Worm (Caenorhabditis elegans) whole organism, late embryonic: ENCODE results near the gene mrck-1.

Source experiments
- C08G9.2 ChIP-seq: sonication (generic microtip); optimal IDR thresholded peaks from 2 replicates; lab custom pipeline; 2016; ENCODE audit warnings: mild to moderate bottlenecking, missing genetic modification characterization, moderate library complexity, missing compliant biosample characterization
- C38D4.7 ChIP-seq: fragments of 200-800 bp; sonication (Bioruptor generic); optimal IDR thresholded peaks from 2 replicates; lab custom pipeline; 2018; ENCODE audit warnings: mild to moderate bottlenecking, missing genetic modification characterization, moderate library complexity, missing compliant biosample characterization
- K02D7.2 ChIP-seq: sonication (generic microtip); optimal IDR thresholded peaks from 2 replicates; lab custom pipeline; 2017; ENCODE audit warnings: mild to moderate bottlenecking, missing genetic modification characterization, missing compliant biosample characterization
- T23F11.4 ChIP-seq: fragments of 200-800 bp; sonication (Bioruptor generic); optimal IDR thresholded peaks from 2 replicates; lab custom pipeline; 2018; ENCODE audit warnings: mild to moderate bottlenecking, missing genetic modification characterization, missing compliant biosample characterization
- Y22D7AL.16 ChIP-seq: sonication (generic microtip); optimal IDR thresholded peaks from 2 replicates; lab custom pipeline; 2016; ENCODE audit warnings: missing genetic modification characterization, missing compliant biosample characterization
- ahr-1 ChIP-seq: sonication (generic microtip); optimal IDR thresholded peaks from 2 replicates; lab custom pipeline; 2016; ENCODE audit warnings: missing genetic modification characterization, missing compliant biosample characterization
- ceh-18 ChIP-seq: sonication (generic microtip); optimal IDR thresholded peaks from 2 replicates; lab custom pipeline; 2016; ENCODE audit warnings: missing genetic modification characterization, missing compliant biosample characterization
- ceh-19 ChIP-seq: fragments of 200-800 bp; sonication (Bioruptor generic); optimal IDR thresholded peaks from 2 replicates; lab custom pipeline; 2018; ENCODE audit warnings: mild to moderate bottlenecking, missing genetic modification characterization, missing compliant biosample characterization
- ceh-31 ChIP-seq: sonication (generic microtip); optimal IDR thresholded peaks from 2 replicates; lab custom pipeline; 2016; ENCODE audit warnings: missing genetic modification characterization, missing compliant biosample characterization
- ceh-34 ChIP-seq: sonication (generic microtip); optimal IDR thresholded peaks from 2 replicates; lab custom pipeline; 2016; ENCODE audit warnings: mild to moderate bottlenecking, missing genetic modification characterization, missing compliant biosample characterization
- ceh-9 ChIP-seq: sonication (generic microtip); optimal IDR thresholded peaks from 2 replicates; lab custom pipeline; 2016; ENCODE audit warnings: mild to moderate bottlenecking, missing genetic modification characterization, inconsistent platforms, missing compliant biosample characterization
- elt-2 ChIP-seq: sonication (generic microtip); optimal IDR thresholded peaks from 2 replicates; lab custom pipeline; 2016; ENCODE audit warnings: missing genetic modification reagents, missing genetic modification characterization, missing compliant biosample characterization
- elt-4 ChIP-seq: sonication (generic microtip); optimal IDR thresholded peaks from 2 replicates; lab custom pipeline; 2016; ENCODE audit warnings: missing genetic modification characterization, missing compliant biosample characterization
- ets-4 ChIP-seq: sonication (generic microtip); optimal IDR thresholded peaks from 2 replicates; lab custom pipeline; 2016; ENCODE audit warnings: missing genetic modification characterization, missing compliant biosample characterization
- fax-1 ChIP-seq: sonication (generic microtip); optimal IDR thresholded peaks from 2 replicates; lab custom pipeline; 2016; ENCODE audit warnings: missing genotype, missing genetic modification characterization, missing compliant biosample characterization
- fkh-6 ChIP-seq: sonication (generic microtip); optimal IDR thresholded peaks from 2 replicates; lab custom pipeline; 2016; ENCODE audit warnings: missing genetic modification characterization, missing compliant biosample characterization
- gmeb-2 ChIP-seq: sonication (generic microtip); optimal IDR thresholded peaks from 2 replicates; lab custom pipeline; 2016; ENCODE audit warnings: missing genetic modification characterization, inconsistent platforms, missing compliant biosample characterization
- hlh-30 ChIP-seq: sonication (generic microtip); optimal IDR thresholded peaks from 2 replicates; lab custom pipeline; 2017; ENCODE audit warnings: antibody characterized with exemption, missing genetic modification characterization, missing compliant biosample characterization; ENCODE audit not compliant: insufficient read depth
- hlh-6 ChIP-seq: sonication (generic microtip); optimal IDR thresholded peaks from 2 replicates; lab custom pipeline; 2016; ENCODE audit warnings: missing genotype, missing genetic modification characterization, missing compliant biosample characterization
- hlh-8 ChIP-seq: sonication (generic microtip); optimal IDR thresholded peaks from 2 replicates; lab custom pipeline; 2016; ENCODE audit warnings: missing genotype, missing genetic modification characterization, missing compliant biosample characterization
- nhr-232 ChIP-seq: sonication (generic microtip); optimal IDR thresholded peaks from 2 replicates; lab custom pipeline; 2016; ENCODE audit warnings: missing genetic modification characterization, missing compliant biosample characterization
- odd-2 ChIP-seq: sonication (generic microtip); optimal IDR thresholded peaks from 2 replicates; lab custom pipeline; 2017; ENCODE audit warnings: antibody characterized with exemption, mild to moderate bottlenecking, missing genetic modification characterization, missing compliant biosample characterization
- pat-9 ChIP-seq: fragments of 200-800 bp; sonication (Bioruptor generic); optimal IDR thresholded peaks from 2 replicates; lab custom pipeline; 2018; ENCODE audit warnings: mild to moderate bottlenecking, missing genetic modification characterization, moderate library complexity, missing compliant biosample characterization
- pax-1 ChIP-seq: fragments of 150-350 bp; optimal IDR thresholded peaks from 2 replicates; lab custom pipeline; 2014; ENCODE audit warnings: missing biosample characterization, missing genetic modification characterization
- pha-4 ChIP-seq: fragments of 150-350 bp; optimal IDR thresholded peaks from 2 replicates; lab custom pipeline; 2018; ENCODE audit warnings: missing biosample characterization, missing genetic modification reagents, missing genetic modification characterization
- pros-1 ChIP-seq: fragments of 150-350 bp; optimal IDR thresholded peaks from 2 replicates; lab custom pipeline; 2014; ENCODE audit warnings: missing biosample characterization, missing genetic modification reagents, missing genetic modification characterization
- ref-2 ChIP-seq: sonication (generic microtip); optimal IDR thresholded peaks from 2 replicates; lab custom pipeline; 2016; ENCODE audit warnings: missing genetic modification characterization, missing compliant biosample characterization
- sox-2 ChIP-seq: fragments of 200-800 bp; sonication (Bioruptor generic); IDR thresholded peaks from 2 replicates; pipeline ENCODE4 v1.3.6; 2022; ENCODE audit warnings: missing genetic modification reagents, missing genetic modification characterization, missing compliant biosample characterization
- syd-9 ChIP-seq: sonication (generic microtip); optimal IDR thresholded peaks from 2 replicates; lab custom pipeline; 2016; ENCODE audit warnings: mild to moderate bottlenecking, missing genetic modification characterization, moderate library complexity, missing compliant biosample characterization
- tbx-2 ChIP-seq: sonication (generic microtip); optimal IDR thresholded peaks from 2 replicates; lab custom pipeline; 2016; ENCODE audit warnings: missing genetic modification characterization, missing compliant biosample characterization
- tbx-7 ChIP-seq: sonication (generic microtip); optimal IDR thresholded peaks from 2 replicates; lab custom pipeline; 2016; ENCODE audit warnings: missing genotype, missing genetic modification characterization, missing compliant biosample characterization
- unc-3 ChIP-seq, 2 experiments: fragments of 200-800 bp in 1 of 2; sonication (Bioruptor generic) in 1 of 2; sonication (generic microtip) in 1 of 2; conservative IDR thresholded peaks in 1 of 2; optimal IDR thresholded peaks in 1 of 2; 2 replicates each; pipeline versions ENCODE4 v1.3.6 to Lab custom; 2016 to 2022; ENCODE audit warnings: missing compliant biosample characterization in 2 of 2, missing genetic modification characterization in 2 of 2, missing genetic modification reagents in 1 of 2
- unc-42 ChIP-seq: sonication (generic microtip); optimal IDR thresholded peaks from 2 replicates; lab custom pipeline; 2016; ENCODE audit warnings: missing genotype, missing genetic modification characterization, missing compliant biosample characterization
- unc-86 ChIP-seq: sonication (generic microtip); optimal IDR thresholded peaks from 2 replicates; lab custom pipeline; 2016; ENCODE audit warnings: missing genetic modification characterization, missing compliant biosample characterization
- zip-5 ChIP-seq: sonication (generic microtip); optimal IDR thresholded peaks from 2 replicates; lab custom pipeline; 2016; ENCODE audit warnings: missing genetic modification characterization, missing compliant biosample characterization
- ztf-16 ChIP-seq: sonication (generic microtip); optimal IDR thresholded peaks from 2 replicates; lab custom pipeline; 2017; ENCODE audit warnings: missing genetic modification characterization, missing compliant biosample characterization

mrck-1 gene

DNA sequence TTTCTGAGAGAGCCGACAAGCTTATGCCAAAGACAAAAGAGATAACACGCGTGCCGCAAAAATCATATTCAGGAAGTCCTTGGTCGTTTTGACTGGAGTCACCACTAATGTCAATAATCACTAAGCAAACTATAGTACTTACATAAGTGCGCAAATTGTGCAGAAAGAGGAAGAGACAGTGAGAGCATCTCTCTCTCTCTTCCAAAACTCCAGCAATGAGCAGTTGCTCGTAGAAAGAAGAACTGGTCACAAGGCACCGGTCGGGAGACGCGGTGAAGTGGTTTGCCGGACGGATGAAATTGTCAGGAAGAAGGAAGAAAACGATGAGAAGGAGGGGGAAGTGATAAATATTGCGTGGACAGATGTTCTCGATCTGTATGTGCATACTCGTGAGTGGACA lies 3.0 kb upstream of the mrck-1 start (continued):
- TF ChIP-seq ceh-9 (tag; lab: Kevin White, UChicago) = no peak
- 0 out of 2 replicates have a peak, but pooled peaks have one; percentile 11 for TF ChIP-seq unc-3 (GFP tag; conservative IDR thresholded peaks at IDR 0.05; lab: Robert Waterston, UW)
- TF ChIP-seq unc-3 (tag; optimal IDR thresholded peaks at IDR 0.05; lab: Kevin White, UChicago) = no peak
- TF ChIP-seq hlh-30 (tag; lab: Kevin White, UChicago) = peak; percentile 54
- TF ChIP-seq C38D4.7 (GFP tag; lab: Kevin White, UChicago) = no peak
- TF ChIP-seq ceh-34 = peak; percentile 32
- TF ChIP-seq elt-2 (tag; lab: Kevin White, UChicago) = no peak

DNA sequence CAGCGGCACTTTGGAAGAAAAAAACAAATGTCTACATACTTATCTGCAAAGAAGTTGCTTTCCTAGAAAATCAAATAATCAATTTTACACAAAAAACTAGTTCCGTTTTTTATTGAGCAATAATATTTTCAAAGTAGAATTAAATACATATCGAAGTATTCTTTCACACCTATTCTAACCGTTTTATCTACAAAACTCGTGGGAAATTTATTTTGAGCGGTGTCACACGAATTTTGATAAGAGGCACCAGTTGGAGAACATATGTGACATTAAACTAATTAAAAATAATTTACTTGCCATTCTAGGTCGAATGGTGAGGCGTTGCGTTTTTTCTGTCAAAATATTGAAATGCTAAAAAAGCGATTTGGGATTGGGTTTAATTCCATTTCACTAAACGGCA lies 1.9 kb upstream of the mrck-1 start:
- TF ChIP-seq pha-4 (tag; lab: Kevin White, UChicago) (no peak), pros-1 (tag; lab: Kevin White, UChicago) (no peak), ceh-18 (tag; lab: Kevin White, UChicago) (no peak), elt-4 (no peak), ref-2 (tag; lab: Kevin White, UChicago) (no peak), ets-4 (tag; lab: Kevin White, UChicago) (no peak), pax-1 (tag; lab: Kevin White, UChicago) (no peak), unc-3 (GFP tag; conservative IDR thresholded peaks at IDR 0.05; lab: Robert Waterston, UW) (no peak), unc-3 (tag; optimal IDR thresholded peaks at IDR 0.05; lab: Kevin White, UChicago) (no peak), T23F11.4 (no peak), syd-9 (tag; lab: Kevin White, UChicago) (no peak), ztf-16 (tag; lab: Kevin White, UChicago) (no peak), unc-42 (no peak), unc-86 (tag; lab: Kevin White, UChicago) (no peak), ceh-19 (no peak), fkh-6 (tag; lab: Kevin White, UChicago) (no peak)

DNA sequence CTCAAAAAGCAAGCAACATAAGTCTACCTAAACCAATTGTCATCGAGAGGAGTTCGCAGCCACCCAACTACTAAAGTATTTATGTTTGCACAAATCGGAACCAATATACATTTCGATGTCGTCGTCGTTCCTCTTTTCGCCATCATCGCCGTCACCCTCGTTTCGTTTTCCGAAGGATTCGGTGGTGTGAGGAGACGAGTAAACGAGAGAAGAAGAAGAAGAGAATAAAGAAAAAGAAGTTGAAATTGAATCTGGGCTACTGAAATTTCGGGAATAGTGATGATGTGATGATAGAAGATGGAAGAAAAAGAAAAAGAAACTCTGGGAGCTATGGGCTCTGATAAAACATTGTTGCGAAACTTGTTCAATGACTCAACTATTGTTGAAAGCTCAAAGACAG lies 1.4 kb upstream of the mrck-1 start:
- TF ChIP-seq pat-9 (tag; lab: Kevin White, UChicago) (no peak), unc-42 (peak; percentile 62)

DNA sequence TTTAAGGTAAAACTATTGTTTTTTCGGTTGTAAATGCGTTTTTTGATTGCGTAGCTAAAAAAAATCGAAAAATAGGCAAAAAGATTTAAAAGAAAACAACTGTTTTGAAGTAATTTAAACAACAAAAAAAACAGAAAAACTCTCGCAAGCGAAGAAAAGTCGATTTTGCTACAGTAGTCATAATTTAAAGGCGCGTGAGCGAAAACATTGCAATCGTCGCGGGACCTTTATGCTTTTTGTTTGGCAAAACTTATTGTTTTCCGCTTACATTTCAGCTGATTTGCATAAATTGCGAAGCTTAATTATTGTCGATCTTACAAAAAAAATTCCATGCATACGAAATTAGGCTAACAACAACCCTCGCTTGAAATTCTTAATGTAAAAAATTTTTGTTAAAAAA lies 891 bp upstream of the mrck-1 start:
- no peak for TF ChIP-seq hlh-6 (tag; lab: Kevin White, UChicago)
- no peak for TF ChIP-seq nhr-232 (tag; lab: Kevin White, UChicago)
- no peak for TF ChIP-seq tbx-7
- TF ChIP-seq hlh-8 = no peak
- TF ChIP-seq unc-42 = no peak
- no peak for TF ChIP-seq hlh-30 (tag; lab: Kevin White, UChicago)
- TF ChIP-seq ceh-9 (tag; lab: Kevin White, UChicago) = no peak
- no peak for TF ChIP-seq ahr-1
- no peak for TF ChIP-seq K02D7.2 (tag; lab: Kevin White, UChicago)
- TF ChIP-seq odd-2 (tag; lab: Kevin White, UChicago) = no peak
- TF ChIP-seq ceh-31 (tag; lab: Kevin White, UChicago) = no peak
- TF ChIP-seq C08G9.2 (tag; lab: Kevin White, UChicago) = no peak
- no peak for TF ChIP-seq Y22D7AL.16
- no peak for TF ChIP-seq fax-1 (tag; lab: Kevin White, UChicago)
- TF ChIP-seq tbx-2 (tag; lab: Kevin White, UChicago) = no peak
- TF ChIP-seq zip-5 (tag; lab: Kevin White, UChicago) = no peak
- TF ChIP-seq sox-2 (GFP tag; lab: Robert Waterston, UW) = no peak
- TF ChIP-seq gmeb-2 (tag; lab: Kevin White, UChicago) = no peak
